Worm (Caenorhabditis elegans): Measurements from ENCODE around the gene nhr-274.

DNA sequence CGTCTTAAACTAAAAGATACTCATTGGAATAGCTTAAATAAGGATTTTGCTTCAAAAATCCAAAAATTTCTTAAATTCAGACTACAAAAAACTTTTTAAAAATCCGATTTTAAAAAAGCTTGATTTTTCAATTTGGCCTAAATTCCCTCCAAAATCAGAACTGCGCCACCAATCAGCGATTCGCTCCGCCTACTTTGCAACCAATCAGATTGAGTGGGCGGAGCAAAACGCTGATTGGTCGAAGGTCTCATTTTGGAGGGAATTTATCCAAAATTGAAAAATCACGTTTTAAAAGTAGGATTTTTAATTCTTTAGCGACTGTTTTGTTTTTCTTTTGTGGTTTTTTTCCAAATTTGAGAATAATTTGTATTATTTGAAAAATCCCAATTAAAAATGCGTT, 4.3 kb upstream of the nhr-274 start:
- TF ChIP-seq ama-1 (optimal IDR thresholded peaks at IDR 0.05) (no peak), hmg-4 (GFP tag; optimal IDR thresholded peaks at IDR 0.05) (no peak), tbx-37 (GFP tag; conservative IDR thresholded peaks at IDR 0.05) (no peak), F13C5.2 (tag; optimal IDR thresholded peaks at IDR 0.05) (no peak), ceh-36 (tag; optimal IDR thresholded peaks at IDR 0.05) (no peak), tra-4 (tag; optimal IDR thresholded peaks at IDR 0.05) (no peak), B0310.2 (tag; optimal IDR thresholded peaks at IDR 0.05) (no peak), flt-1 (GFP tag; IDR thresholded peaks at IDR 0.05) (no peak), hmbx-1 (tag; optimal IDR thresholded peaks at IDR 0.05) (no peak)
